Worm (Caenorhabditis elegans) whole organism, mixed stage, embryonic: ENCODE results near the gene frpr-7.
"Not testable (repeated sequence)": the region's sequence is repeated elsewhere in the genome, so short reads cannot be mapped to it uniquely, and the experiment has no call there.

Experiments
- bed-3 ChIP-seq: fragments of 200-800 bp; sonication (Bioruptor generic); optimal IDR thresholded peaks from 3 replicates; lab custom pipeline; 2018; ENCODE audit warnings: mild to moderate bottlenecking, missing genetic modification characterization, moderate library complexity, missing compliant biosample characterization
- ceh-39 ChIP-seq: fragments of 150-350 bp; optimal IDR thresholded peaks from 2 replicates; lab custom pipeline; 2014; ENCODE audit warnings: missing biosample characterization, missing genetic modification characterization
- ceh-43 ChIP-seq: fragments of 200-800 bp; sonication (Bioruptor generic); optimal IDR thresholded peaks from 2 replicates; lab custom pipeline; 2018; ENCODE audit warnings: mild to moderate bottlenecking, missing genetic modification characterization, moderate library complexity, missing compliant biosample characterization
- ceh-83 ChIP-seq: fragments of 200-800 bp; sonication (Bioruptor generic); optimal IDR thresholded peaks from 2 replicates; lab custom pipeline; 2018; ENCODE audit warnings: mild to moderate bottlenecking, missing genetic modification characterization, missing compliant biosample characterization
- ces-1 ChIP-seq: fragments of 150-350 bp; optimal IDR thresholded peaks from 2 replicates; lab custom pipeline; 2014; ENCODE audit warnings: missing biosample characterization, missing genetic modification reagents, missing genetic modification characterization
- cnd-1 ChIP-seq: fragments of 200-800 bp; sonication (Bioruptor generic); optimal IDR thresholded peaks from 2 replicates; lab custom pipeline; 2018; ENCODE audit warnings: mild to moderate bottlenecking, missing genetic modification characterization, missing compliant biosample characterization
- drap-1 ChIP-seq: fragments of 200-800 bp; sonication (Bioruptor generic); optimal IDR thresholded peaks from 3 replicates; lab custom pipeline; 2018; ENCODE audit warnings: mild to moderate bottlenecking, missing genetic modification characterization, missing compliant biosample characterization
- elt-1 ChIP-seq: sonication (generic microtip); optimal IDR thresholded peaks from 2 replicates; lab custom pipeline; 2017; ENCODE audit warnings: missing genetic modification characterization, mild to moderate bottlenecking, missing compliant biosample characterization, antibody characterized with exemption, moderate library complexity, borderline replicate concordance; ENCODE audit not compliant: insufficient read depth
- elt-3 ChIP-seq: fragments of 150-350 bp; optimal IDR thresholded peaks from 2 replicates; lab custom pipeline; 2014; ENCODE audit warnings: missing biosample characterization, missing genetic modification characterization
- flh-1 ChIP-seq: fragments of 200-800 bp; sonication (Bioruptor generic); optimal IDR thresholded peaks from 2 replicates; lab custom pipeline; 2018; ENCODE audit warnings: mild to moderate bottlenecking, missing genetic modification characterization, moderate library complexity, missing compliant biosample characterization
- ham-2 ChIP-seq: fragments of 200-800 bp; sonication (Bioruptor generic); optimal IDR thresholded peaks from 2 replicates; lab custom pipeline; 2018; ENCODE audit warnings: mild to moderate bottlenecking, missing genetic modification characterization, missing compliant biosample characterization
- hlh-1 ChIP-seq: fragments of 150-350 bp; optimal IDR thresholded peaks from 2 replicates; lab custom pipeline; 2014; ENCODE audit warnings: missing biosample characterization, missing genetic modification reagents, missing genetic modification characterization
- lin-13 ChIP-seq: fragments of 150-350 bp; optimal IDR thresholded peaks from 2 replicates; lab custom pipeline; 2014; ENCODE audit warnings: missing biosample characterization, missing genetic modification characterization
- lin-32 ChIP-seq: fragments of 200-800 bp; sonication (Bioruptor generic); optimal IDR thresholded peaks from 2 replicates; lab custom pipeline; 2018; ENCODE audit warnings: mild to moderate bottlenecking, missing genetic modification characterization, missing compliant biosample characterization
- lsy-2 ChIP-seq: fragments of 150-350 bp; optimal IDR thresholded peaks from 2 replicates; lab custom pipeline; 2014; ENCODE audit warnings: missing biosample characterization, missing genetic modification characterization
- mab-5 ChIP-seq: fragments of 150-350 bp; optimal IDR thresholded peaks from 2 replicates; lab custom pipeline; 2014; ENCODE audit warnings: missing biosample characterization, missing genetic modification characterization
- mep-1 ChIP-seq: fragments of 150-350 bp; optimal IDR thresholded peaks from 2 replicates; lab custom pipeline; 2017; ENCODE audit warnings: missing biosample characterization, missing genetic modification reagents, missing genetic modification characterization, inconsistent platforms
- mls-2 ChIP-seq: sonication (generic microtip); optimal IDR thresholded peaks from 2 replicates; lab custom pipeline; 2016; ENCODE audit warnings: mild to moderate bottlenecking, missing genetic modification characterization, moderate library complexity, missing compliant biosample characterization
- nhr-12 ChIP-seq: fragments of 150-350 bp; optimal IDR thresholded peaks from 2 replicates; lab custom pipeline; 2014; ENCODE audit warnings: missing biosample characterization, missing genetic modification characterization
- nhr-2 ChIP-seq: fragments of 150-350 bp; optimal IDR thresholded peaks from 2 replicates; lab custom pipeline; 2014; ENCODE audit warnings: missing biosample characterization, missing genetic modification characterization
- nhr-237 ChIP-seq: fragments of 150-350 bp; optimal IDR thresholded peaks from 2 replicates; lab custom pipeline; 2014; ENCODE audit warnings: missing biosample characterization, missing genetic modification characterization
- nhr-28 ChIP-seq: fragments of 150-350 bp; optimal IDR thresholded peaks from 2 replicates; lab custom pipeline; 2014; ENCODE audit warnings: missing biosample characterization, missing genetic modification characterization
- sem-2 ChIP-seq: fragments of 200-800 bp; sonication (Bioruptor generic); optimal IDR thresholded peaks from 2 replicates; lab custom pipeline; 2018; ENCODE audit warnings: mild to moderate bottlenecking, missing genetic modification characterization, missing compliant biosample characterization
- snpc-4 ChIP-seq: fragments of 150-350 bp; optimal IDR thresholded peaks from 2 replicates; lab custom pipeline; 2014; ENCODE audit warnings: missing biosample characterization, missing genetic modification characterization
- sptf-1 ChIP-seq: sonication (generic microtip); optimal IDR thresholded peaks from 2 replicates; lab custom pipeline; 2017; ENCODE audit warnings: mild to moderate bottlenecking, missing genetic modification characterization, moderate library complexity, missing compliant biosample characterization
- tbx-8 ChIP-seq: fragments of 200-800 bp; sonication (Bioruptor generic); optimal IDR thresholded peaks from 2 replicates; lab custom pipeline; 2018; ENCODE audit warnings: mild to moderate bottlenecking, missing genetic modification characterization, moderate library complexity, missing compliant biosample characterization
- unc-39 ChIP-seq: fragments of 150-350 bp; optimal IDR thresholded peaks from 2 replicates; lab custom pipeline; 2014; ENCODE audit warnings: missing biosample characterization, missing genetic modification characterization
- unc-62 ChIP-seq: fragments of 150-350 bp; optimal IDR thresholded peaks from 2 replicates; lab custom pipeline; 2014; ENCODE audit warnings: missing biosample characterization, missing genetic modification reagents, missing genetic modification characterization
- zip-8 ChIP-seq: fragments of 150-350 bp; optimal IDR thresholded peaks from 2 replicates; lab custom pipeline; 2014; ENCODE audit warnings: missing biosample characterization, missing genetic modification characterization
- ztf-11 ChIP-seq: fragments of 150-350 bp; optimal IDR thresholded peaks from 2 replicates; lab custom pipeline; 2014; ENCODE audit warnings: missing biosample characterization, missing genetic modification characterization

frpr-7 gene

ce11 chrX:17609948-17610347 is 30.3 kb upstream of the frpr-7 start, which contains the start of gene C16H3.3:
Gene C16H3.3, minus strand, starts transcription at chrX:17610048.
- TF ChIP-seq nhr-2 (tag; lab: Kevin White, UChicago) (no peak), mep-1 (tag; lab: Kevin White, UChicago) (no peak), ceh-83 (GFP tag; lab: Kevin White, UChicago) (no peak), unc-39 (tag; lab: Kevin White, UChicago) (no peak), lsy-2 (tag; lab: Kevin White, UChicago) (no peak)

ce11 chrX:17601345-17601744 is 21.7 kb upstream of the frpr-7 start:
- TF ChIP-seq lin-13 (tag; lab: Kevin White, UChicago), result no peak
- TF ChIP-seq ceh-39, result no peak
- no peak for TF ChIP-seq ces-1
- no peak for TF ChIP-seq ztf-11
- TF ChIP-seq unc-39 (tag; lab: Kevin White, UChicago), result no peak
- TF ChIP-seq mls-2 (tag; lab: Kevin White, UChicago), result no peak
- TF ChIP-seq, all 35 proteins: peak for 0

ce11 chrX:17600139-17600538 is 20.5 kb upstream of the frpr-7 start, which contains the start of gene lec-9:
Gene lec-9, plus strand, starts transcription at chrX:17600487.
- TF ChIP-seq cnd-1 (tag; lab: Kevin White, UChicago) (no peak), lin-32 (GFP tag; lab: Kevin White, UChicago) (no peak), ham-2 (no peak), zip-8 (tag; lab: Kevin White, UChicago) (no peak), bed-3 (GFP tag; lab: Kevin White, UChicago) (no peak)
- TF ChIP-seq, all 35 proteins: peak for 0

ce11 chrX:17598712-17599111 is 19.0 kb upstream of the frpr-7 start:
- TF ChIP-seq zip-8 (tag; lab: Kevin White, UChicago) (peak; percentile 13), ceh-43 (GFP tag; lab: Kevin White, UChicago) (no peak)

- not testable (repeated sequence) for TF ChIP-seq zip-8 (tag; lab: Kevin White, UChicago); nhr-237 (tag; lab: Kevin White, UChicago); ceh-83 (GFP tag; lab: Kevin White, UChicago)
Measured at ce11 chrX:17579011-17579410, 668 bp downstream of the frpr-7 start, which contains the start of gene F39B3.3. Gene F39B3.3, minus strand, starts transcription at chrX:17579111.

ce11 chrX:17567378-17567777 is 12.3 kb downstream of the frpr-7 start, which contains the start of gene F39B3.7:
Gene F39B3.7, minus strand, starts transcription at chrX:17567478.
- TF ChIP-seq ceh-83 (GFP tag; lab: Kevin White, UChicago) (no peak), nhr-28 (tag; lab: Kevin White, UChicago) (no peak), cnd-1 (tag; lab: Kevin White, UChicago) (no peak), flh-1 (GFP tag; lab: Kevin White, UChicago) (no peak), hlh-1 (tag; lab: Kevin White, UChicago) (no peak)

- TF ChIP-seq drap-1 (no peak), tbx-8 (GFP tag; lab: Kevin White, UChicago) (no peak), lin-13 (tag; lab: Kevin White, UChicago) (no peak), sem-2 (GFP tag; lab: Kevin White, UChicago) (no peak), nhr-12 (tag; lab: Kevin White, UChicago) (no peak), mab-5 (tag; lab: Kevin White, UChicago) (no peak), sptf-1 (no peak), elt-1 (no peak), unc-62 (GFP tag; lab: Kevin White, UChicago) (peak; percentile 67), ceh-39 (no peak), hlh-1 (tag; lab: Kevin White, UChicago) (no peak), snpc-4 (no peak), ces-1 (peak; percentile 17), nhr-2 (tag; lab: Kevin White, UChicago) (peak; percentile 39), elt-3 (tag; lab: Kevin White, UChicago) (no peak), bed-3 (GFP tag; lab: Kevin White, UChicago) (no peak)
Measured at ce11 chrX:17563411-17563810, 16.3 kb downstream of the frpr-7 start, which contains the start of gene F31A3.5. Gene F31A3.5, minus strand, starts transcription at chrX:17563610.
